Worm (Caenorhabditis elegans) whole organism, L2 larva: ENCODE data around the gene Y105C5B.11.

ENCODE experiments used
- alr-1 ChIP-seq: fragments of 150-350 bp; optimal IDR thresholded peaks from 2 replicates; lab custom pipeline; 2014; ENCODE audit warnings: missing biosample characterization, missing genetic modification characterization
- aly-2 ChIP-seq: fragments of 150-350 bp; optimal IDR thresholded peaks from 2 replicates; lab custom pipeline; 2014; ENCODE audit warnings: missing biosample characterization, missing genetic modification characterization
- blmp-1 ChIP-seq: sonication (generic microtip); optimal IDR thresholded peaks from 2 replicates; lab custom pipeline; 2017; ENCODE audit warnings: missing genetic modification characterization, mild to moderate bottlenecking, missing compliant biosample characterization, antibody characterized with exemption, moderate library complexity; ENCODE audit not compliant: insufficient read depth
- ceh-82 ChIP-seq: fragments of 150-350 bp; optimal IDR thresholded peaks from 2 replicates; lab custom pipeline; 2014; ENCODE audit warnings: missing biosample characterization, missing genetic modification characterization
- lin-39 ChIP-seq: fragments of 150-350 bp; optimal IDR thresholded peaks from 2 replicates; lab custom pipeline; 2014; ENCODE audit warnings: missing biosample characterization, missing genetic modification reagents, missing genetic modification characterization
- lsy-2 ChIP-seq, 2 experiments: fragments of 150-350 bp in 1 of 2; sonication (generic microtip) in 1 of 2; optimal IDR thresholded peaks; 2 replicates each; lab custom pipeline; 2014 to 2017; ENCODE audit warnings: missing biosample characterization in 2 of 2, missing genetic modification characterization in 2 of 2
- nhr-11 ChIP-seq: fragments of 150-350 bp; optimal IDR thresholded peaks from 2 replicates; lab custom pipeline; 2014; ENCODE audit warnings: missing biosample characterization, missing genetic modification characterization
- nhr-12 ChIP-seq: fragments of 150-350 bp; optimal IDR thresholded peaks from 2 replicates; lab custom pipeline; 2014; ENCODE audit warnings: missing biosample characterization, missing genetic modification characterization
- nhr-129 ChIP-seq: fragments of 150-350 bp; optimal IDR thresholded peaks from 2 replicates; lab custom pipeline; 2014; ENCODE audit warnings: missing biosample characterization, missing genetic modification characterization
- nhr-23 ChIP-seq: fragments of 150-350 bp; optimal IDR thresholded peaks from 2 replicates; lab custom pipeline; 2014; ENCODE audit warnings: missing biosample characterization, missing genetic modification reagents, missing genetic modification characterization
- nhr-25 ChIP-seq: fragments of 150-350 bp; sonication (generic microtip); optimal IDR thresholded peaks from 3 replicates; lab custom pipeline; 2014; ENCODE audit warnings: missing biosample characterization, missing genetic modification characterization
- sma-3 ChIP-seq: sonication (generic microtip); optimal IDR thresholded peaks from 2 replicates; lab custom pipeline; 2016; ENCODE audit warnings: missing genetic modification reagents, missing genetic modification characterization, missing compliant biosample characterization
- snpc-4 ChIP-seq: fragments of 150-350 bp; optimal IDR thresholded peaks from 2 replicates; lab custom pipeline; 2014; ENCODE audit warnings: missing biosample characterization, missing genetic modification characterization

- no peak for TF ChIP-seq blmp-1 (tag; lab: Kevin White, UChicago)
- no peak for TF ChIP-seq ceh-82 (tag; lab: Kevin White, UChicago)
- no peak for TF ChIP-seq lin-39 (tag; lab: Kevin White, UChicago)
- no peak for TF ChIP-seq alr-1 (tag; lab: Kevin White, UChicago)
- no peak for TF ChIP-seq snpc-4 (tag; lab: Kevin White, UChicago)
- TF ChIP-seq nhr-129 (tag; lab: Kevin White, UChicago): no peak
- no peak for TF ChIP-seq nhr-23 (tag; lab: Kevin White, UChicago)
- no peak for TF ChIP-seq lsy-2 (tag; optimal IDR thresholded peaks at IDR 0.05; lab: Kevin White, UChicago)
- TF ChIP-seq nhr-25 (tag; lab: Kevin White, UChicago): no peak
- TF ChIP-seq aly-2 (tag; lab: Kevin White, UChicago): no peak
- no peak for TF ChIP-seq nhr-11 (tag; lab: Kevin White, UChicago)
- TF ChIP-seq nhr-12 (tag; lab: Kevin White, UChicago): no peak
- no peak for TF ChIP-seq sma-3 (GFP tag; lab: Kevin White, UChicago)
These were observed 23.0 kb upstream of the Y105C5B.11 start, which contains the start of gene Y105C5B.18 for ce11 chrIV:15964307-15964706.
